Worm (Caenorhabditis elegans): ENCODE results near the gene meg-2.

ce11 chrX:13945524-13945923, 19.6 kb upstream of the meg-2 start:
- TF ChIP-seq pag-3 (tag; optimal IDR thresholded peaks at IDR 0.05; ENCODE audit: borderline replicate concordance) (no peak), hlh-30 (tag; optimal IDR thresholded peaks at IDR 0.05; ENCODE audit: insufficient read depth) (no peak), ceh-31 (tag; optimal IDR thresholded peaks at IDR 0.05) (peak; percentile 68), ceh-24 (tag; optimal IDR thresholded peaks at IDR 0.05) (no peak), ceh-9 (tag; optimal IDR thresholded peaks at IDR 0.05) (no peak)

Measured in whole organism, late embryonic.